Fruit fly (Drosophila melanogaster) whole organism, embryonic: Measurements from ENCODE around the gene CG8509.

Experiments used
- BEAF-32 ChIP-seq: fragments of 200-800 bp; sonication (Bioruptor generic); optimal IDR thresholded peaks from 3 replicates; lab custom pipeline; 2017; ENCODE audit warnings: missing biosample characterization, missing genetic modification characterization, mild to moderate bottlenecking, moderate library complexity, missing genetic modification reagents
- Bgb ChIP-seq: fragments of 200-800 bp; sonication (Bioruptor generic); IDR thresholded peaks from 2 replicates; pipeline ENCODE4 v1.3.6; 2022; ENCODE audit warnings: missing biosample characterization, missing genetic modification characterization; ENCODE audit not compliant: partially characterized antibody
- CG10431 ChIP-seq: fragments of 200-800 bp; sonication (Bioruptor generic); optimal IDR thresholded peaks from 3 replicates; lab custom pipeline; 2018; ENCODE audit warnings: missing biosample characterization, mild to moderate bottlenecking, missing genetic modification characterization
- CG10979 ChIP-seq: fragments of 200-800 bp; sonication (Bioruptor generic); optimal IDR thresholded peaks from 2 replicates; lab custom pipeline; 2018; ENCODE audit warnings: missing biosample characterization, mild to moderate bottlenecking, missing genetic modification characterization, moderate library complexity
- CG12659 ChIP-seq: fragments of 200-800 bp; sonication (Bioruptor generic); optimal IDR thresholded peaks from 3 replicates; lab custom pipeline; 2017; ENCODE audit warnings: mild to moderate bottlenecking, missing biosample characterization, missing genetic modification reagents, missing genetic modification characterization
- CG1603 ChIP-seq: fragments of 200-800 bp; sonication (Bioruptor generic); optimal IDR thresholded peaks from 2 replicates; lab custom pipeline; 2019; ENCODE audit warnings: missing biosample characterization, mild to moderate bottlenecking, missing genetic modification characterization, moderate library complexity
- CG2116 ChIP-seq: fragments of 200-800 bp; sonication (Bioruptor generic); optimal IDR thresholded peaks from 3 replicates; lab custom pipeline; 2018; ENCODE audit warnings: missing biosample characterization, mild to moderate bottlenecking, missing genetic modification characterization
- CG30020 ChIP-seq: fragments of 200-800 bp; optimal IDR thresholded peaks from 2 replicates; lab custom pipeline; 2019; ENCODE audit warnings: missing biosample characterization, mild to moderate bottlenecking, missing genetic modification characterization, moderate library complexity
- CG31441 ChIP-seq: fragments of 200-800 bp; sonication (Bioruptor generic); IDR thresholded peaks from 2 replicates; pipeline ENCODE4 v1.3.6; 2022; ENCODE audit warnings: missing biosample characterization, missing genetic modification characterization
- CG33213 ChIP-seq: fragments of 200-800 bp; sonication (Bioruptor generic); optimal IDR thresholded peaks from 3 replicates; lab custom pipeline; 2016; ENCODE audit warnings: missing biosample characterization, missing genetic modification characterization
- CG33557 ChIP-seq: fragments of 200-800 bp; sonication (Bioruptor generic); optimal IDR thresholded peaks from 2 replicates; lab custom pipeline; 2019; ENCODE audit warnings: missing biosample characterization, mild to moderate bottlenecking, missing genetic modification characterization, moderate library complexity
- CG34224 ChIP-seq: fragments of 200-800 bp; sonication (Bioruptor generic); IDR thresholded peaks from 3 replicates; pipeline ENCODE4 v1.3.6; 2022; ENCODE audit warnings: missing biosample characterization, missing genetic modification characterization; ENCODE audit not compliant: partially characterized antibody
- CG3838 ChIP-seq: fragments of 200-800 bp; sonication (Bioruptor generic); optimal IDR thresholded peaks from 3 replicates; lab custom pipeline; 2016; ENCODE audit warnings: missing biosample characterization, missing genetic modification characterization
- CG4282 ChIP-seq: fragments of 200-800 bp; sonication (Bioruptor generic); optimal IDR thresholded peaks from 2 replicates; lab custom pipeline; 2016; ENCODE audit warnings: missing biosample characterization, missing genetic modification characterization
- CG6175 ChIP-seq: fragments of 200-800 bp; sonication (Bioruptor generic); IDR thresholded peaks from 3 replicates; pipeline ENCODE4 v1.3.6; 2022; ENCODE audit warnings: missing biosample characterization, missing genetic modification characterization
- CG9797 ChIP-seq: fragments of 200-800 bp; sonication (Bioruptor generic); optimal IDR thresholded peaks from 3 replicates; lab custom pipeline; 2018; ENCODE audit warnings: missing biosample characterization, mild to moderate bottlenecking, missing genetic modification characterization
- D19A ChIP-seq: fragments of 200-800 bp; optimal IDR thresholded peaks from 3 replicates; lab custom pipeline; 2019; ENCODE audit warnings: missing biosample characterization, mild to moderate bottlenecking, missing genetic modification characterization, moderate library complexity
- Dp ChIP-seq: fragments of 200-800 bp; sonication (Bioruptor generic); optimal IDR thresholded peaks from 2 replicates; lab custom pipeline; 2018; ENCODE audit warnings: missing biosample characterization, mild to moderate bottlenecking, missing genetic modification characterization, moderate library complexity
- Meics ChIP-seq: fragments of 200-800 bp; sonication (Bioruptor generic); optimal IDR thresholded peaks from 2 replicates; lab custom pipeline; 2017; ENCODE audit warnings: missing biosample characterization, mild to moderate bottlenecking, missing genetic modification characterization
- Nf-YB ChIP-seq: fragments of 200-800 bp; sonication (Bioruptor generic); optimal IDR thresholded peaks from 3 replicates; lab custom pipeline; 2019; ENCODE audit warnings: missing biosample characterization, mild to moderate bottlenecking, missing genetic modification characterization, moderate library complexity
- Opbp ChIP-seq: fragments of 200-800 bp; sonication (Bioruptor generic); IDR thresholded peaks from 3 replicates; pipeline ENCODE4 v1.3.6; 2022; ENCODE audit warnings: missing biosample characterization, missing genetic modification characterization; ENCODE audit not compliant: partially characterized antibody
- Scr ChIP-seq: fragments of 200-800 bp; sonication (Bioruptor generic); IDR thresholded peaks from 2 replicates; pipeline ENCODE4 v1.3.6; 2022; ENCODE audit warnings: missing biosample characterization, missing genetic modification characterization; ENCODE audit not compliant: partially characterized antibody
- Six4 ChIP-seq: fragments of 200-800 bp; sonication (Bioruptor generic); optimal IDR thresholded peaks from 2 replicates; lab custom pipeline; 2016; ENCODE audit warnings: missing biosample characterization, missing genetic modification characterization
- Xrp1 ChIP-seq: fragments of 200-800 bp; sonication (Bioruptor generic); IDR thresholded peaks from 2 replicates; pipeline ENCODE4 v1.3.6; 2022; ENCODE audit warnings: missing biosample characterization, missing genetic modification characterization
- YL-1 ChIP-seq: fragments of 200-800 bp; sonication (Bioruptor generic); optimal IDR thresholded peaks from 3 replicates; lab custom pipeline; 2017; ENCODE audit warnings: missing biosample characterization, mild to moderate bottlenecking, missing genetic modification characterization
- ash1 ChIP-seq: fragments of 200-800 bp; sonication (Bioruptor generic); optimal IDR thresholded peaks from 2 replicates; lab custom pipeline; 2018; ENCODE audit warnings: missing biosample characterization, mild to moderate bottlenecking, missing genetic modification characterization
- az2 ChIP-seq: fragments of 200-800 bp; sonication (Bioruptor generic); optimal IDR thresholded peaks from 3 replicates; lab custom pipeline; 2016; ENCODE audit warnings: missing biosample characterization, missing genetic modification characterization
- bbx ChIP-seq: fragments of 200-800 bp; sonication (Bioruptor generic); IDR thresholded peaks from 2 replicates; pipeline ENCODE4 v1.3.6; 2022; ENCODE audit warnings: missing biosample characterization, missing genetic modification characterization; ENCODE audit not compliant: partially characterized antibody
- bsh ChIP-seq, 2 experiments: fragments of 200-800 bp; sonication (Bioruptor generic); optimal IDR thresholded peaks; 2 replicates each; lab custom pipeline; 2017 to 2018; ENCODE audit warnings: mild to moderate bottlenecking in 2 of 2, missing biosample characterization in 2 of 2, missing genetic modification characterization in 2 of 2, moderate library complexity in 1 of 2
- ci ChIP-seq: fragments of 200-800 bp; sonication (Bioruptor generic); IDR thresholded peaks from 3 replicates; pipeline ENCODE4 v1.3.6; 2022; ENCODE audit warnings: missing biosample characterization, missing genetic modification characterization
- cwo ChIP-seq: fragments of 200-800 bp; sonication (Bioruptor generic); optimal IDR thresholded peaks from 3 replicates; lab custom pipeline; 2017; ENCODE audit warnings: missing biosample characterization, missing genetic modification characterization, mild to moderate bottlenecking, moderate library complexity, missing genetic modification reagents
- disco-r ChIP-seq: fragments of 200-800 bp; sonication (Bioruptor generic); optimal IDR thresholded peaks from 2 replicates; lab custom pipeline; 2016; ENCODE audit warnings: missing biosample characterization, missing genetic modification characterization
- grau ChIP-seq: fragments of 200-800 bp; optimal IDR thresholded peaks from 3 replicates; lab custom pipeline; 2019; ENCODE audit warnings: missing biosample characterization, mild to moderate bottlenecking, missing genetic modification characterization, moderate library complexity
- ham ChIP-seq: fragments of 200-800 bp; sonication (Bioruptor generic); IDR thresholded peaks from 2 replicates; pipeline ENCODE4 v1.3.6; 2022; ENCODE audit warnings: missing biosample characterization, missing genetic modification characterization
- hkb ChIP-seq, 2 experiments: fragments of 200-800 bp in 1 of 2; fragments of >200 bp in 1 of 2; sonication (Bioruptor generic) in 1 of 2; IDR thresholded peaks in 1 of 2; optimal IDR thresholded peaks in 1 of 2; 2 replicates each; pipeline versions ENCODE4 v1.3.6 to Lab custom; 2017 to 2022; ENCODE audit warnings: missing biosample characterization in 1 of 2, missing genetic modification characterization in 1 of 2
- jing ChIP-seq: fragments of 200-800 bp; sonication (Bioruptor generic); optimal IDR thresholded peaks from 2 replicates; lab custom pipeline; 2018; ENCODE audit warnings: missing biosample characterization, mild to moderate bottlenecking, missing genetic modification characterization
- ken ChIP-seq: fragments of 200-800 bp; sonication (Bioruptor generic); IDR thresholded peaks from 3 replicates; pipeline ENCODE4 v1.3.6; 2022; ENCODE audit warnings: missing biosample characterization, missing genetic modification characterization
- mam ChIP-seq: fragments of 200-800 bp; sonication (Bioruptor generic); optimal IDR thresholded peaks from 3 replicates; lab custom pipeline; 2016; ENCODE audit warnings: missing biosample characterization, missing genetic modification characterization
- ssp ChIP-seq: fragments of 200-800 bp; sonication (Bioruptor generic); IDR thresholded peaks from 2 replicates; pipeline ENCODE4 v1.3.6; 2022; ENCODE audit warnings: missing biosample characterization, missing genetic modification characterization
- tll ChIP-seq, 2 experiments: fragments of 200-800 bp in 1 of 2; fragments of >200 bp in 1 of 2; sonication (Bioruptor generic) in 1 of 2; optimal IDR thresholded peaks; 2 replicates each; lab custom pipeline; 2017 to 2019; ENCODE audit warnings: missing biosample characterization in 2 of 2, missing genetic modification characterization in 2 of 2, mild to moderate bottlenecking in 1 of 2, moderate library complexity in 1 of 2
- vvl ChIP-seq: fragments of 200-800 bp; sonication (Bioruptor generic); IDR thresholded peaks from 2 replicates; pipeline ENCODE4 v1.3.6; 2022; ENCODE audit warnings: missing biosample characterization, missing genetic modification characterization
- zfh2 ChIP-seq: fragments of 200-800 bp; sonication (Bioruptor generic); optimal IDR thresholded peaks from 2 replicates; lab custom pipeline; 2016; ENCODE audit warnings: missing biosample characterization, missing genetic modification characterization

CG8509 gene

DNA sequence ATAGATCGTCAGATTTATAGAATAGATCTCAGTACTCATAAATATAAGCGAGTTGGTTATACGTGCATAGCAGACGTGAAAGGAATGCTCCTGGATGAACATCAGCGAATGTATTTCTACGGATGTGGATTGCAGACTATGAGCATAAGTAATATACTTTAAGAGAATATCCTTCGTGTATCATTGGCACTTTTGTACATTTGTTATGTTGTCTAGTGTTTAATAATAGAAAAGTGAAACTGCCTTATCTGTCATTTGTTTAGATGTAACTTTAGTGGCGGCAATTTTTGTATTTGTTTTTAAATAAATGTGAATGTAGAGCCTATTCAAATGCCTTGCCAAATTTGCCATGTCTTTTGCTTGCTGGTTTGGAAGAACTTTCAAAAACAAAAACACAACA, 36.7 kb upstream of the CG8509 start, which contains the start of gene CG43672:
Gene CG43672, plus strand, starts transcription at position 301 of the 400 bp plus-strand sequence.
- TF ChIP-seq CG34224 (GFP tag; lab: Robert Waterston, UW) (no peak), CG6175 (GFP tag; lab: Robert Waterston, UW) (no peak), disco-r (GFP tag; lab: Kevin White, UChicago) (no peak), bsh (GFP tag; optimal IDR thresholded peaks at IDR 0.05; lab: Kevin White, UChicago) (no peak), hkb (optimal IDR thresholded peaks at IDR 0.05; lab: Kevin White, UChicago) (no peak), hkb (GFP tag; IDR thresholded peaks at IDR 0.05; lab: Robert Waterston, UW) (no peak), grau (tag; lab: Kevin White, UChicago) (no peak), CG10979 (no peak), Bgb (GFP tag; lab: Robert Waterston, UW) (no peak), ham (GFP tag; lab: Robert Waterston, UW) (no peak), D19A (tag; lab: Kevin White, UChicago) (no peak), Xrp1 (GFP tag; lab: Robert Waterston, UW) (no peak), cwo (GFP tag; lab: Kevin White, UChicago) (no peak)
- TF ChIP-seq, all 482 proteins: peak for 0

DNA sequence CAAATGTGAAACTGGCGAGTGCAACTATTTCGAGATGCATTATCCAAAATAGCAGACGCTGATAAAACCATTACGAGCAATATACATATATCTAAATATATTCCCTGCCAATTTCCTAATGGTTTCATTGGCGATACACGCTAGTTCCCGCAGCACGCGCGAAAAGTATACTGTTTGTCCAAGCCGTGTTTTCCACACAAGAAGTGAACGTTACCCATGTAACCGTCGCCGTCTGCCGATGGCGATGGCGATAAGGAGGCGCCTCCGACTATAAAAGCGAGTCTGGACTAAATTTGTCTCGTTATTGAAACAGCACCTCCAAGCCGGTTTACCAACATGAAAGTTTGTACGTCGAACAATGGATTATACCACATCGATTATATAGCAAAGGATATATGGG, 30.5 kb upstream of the CG8509 start, which contains the start of gene CG43673:
Gene CG43673, plus strand, starts transcription at position 301 of the 400 bp plus-strand sequence.
- no peak for TF ChIP-seq Dp
- TF ChIP-seq CG3838 (GFP tag; lab: Kevin White, UChicago), result no peak

DNA sequence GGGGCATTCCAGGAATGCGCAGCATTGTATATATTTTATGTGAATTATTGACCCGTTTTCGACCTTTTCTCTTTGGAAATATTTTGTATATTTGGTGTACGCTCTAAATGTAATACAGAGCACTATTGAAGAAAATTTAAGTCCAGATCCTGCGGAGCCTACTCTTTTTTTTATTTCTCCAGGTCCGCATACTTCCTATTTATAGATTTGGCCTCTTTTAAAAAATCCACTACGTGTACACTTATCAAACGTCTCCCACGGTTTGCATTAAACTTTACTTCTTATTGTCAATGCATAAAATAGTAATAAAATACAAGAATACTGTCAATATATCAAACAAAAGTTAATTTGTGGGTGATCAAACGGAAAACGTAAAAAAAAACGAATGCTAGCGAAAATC, 25.7 kb upstream of the CG8509 start, which contains the start of gene Efhc1.1:
Gene Efhc1.1, minus strand, starts transcription at position 101 of the 400 bp plus-strand sequence.
- no peak for TF ChIP-seq jing (GFP tag; lab: Kevin White, UChicago)
- TF ChIP-seq ash1 (GFP tag; lab: Kevin White, UChicago), result no peak
- TF ChIP-seq CG10431 (GFP tag; lab: Kevin White, UChicago), result no peak
- TF ChIP-seq Meics (GFP tag; lab: Kevin White, UChicago), result no peak
- no peak for TF ChIP-seq CG33213 (GFP tag; lab: Kevin White, UChicago)
- TF ChIP-seq Nf-YB (GFP tag; lab: Kevin White, UChicago), result no peak

DNA sequence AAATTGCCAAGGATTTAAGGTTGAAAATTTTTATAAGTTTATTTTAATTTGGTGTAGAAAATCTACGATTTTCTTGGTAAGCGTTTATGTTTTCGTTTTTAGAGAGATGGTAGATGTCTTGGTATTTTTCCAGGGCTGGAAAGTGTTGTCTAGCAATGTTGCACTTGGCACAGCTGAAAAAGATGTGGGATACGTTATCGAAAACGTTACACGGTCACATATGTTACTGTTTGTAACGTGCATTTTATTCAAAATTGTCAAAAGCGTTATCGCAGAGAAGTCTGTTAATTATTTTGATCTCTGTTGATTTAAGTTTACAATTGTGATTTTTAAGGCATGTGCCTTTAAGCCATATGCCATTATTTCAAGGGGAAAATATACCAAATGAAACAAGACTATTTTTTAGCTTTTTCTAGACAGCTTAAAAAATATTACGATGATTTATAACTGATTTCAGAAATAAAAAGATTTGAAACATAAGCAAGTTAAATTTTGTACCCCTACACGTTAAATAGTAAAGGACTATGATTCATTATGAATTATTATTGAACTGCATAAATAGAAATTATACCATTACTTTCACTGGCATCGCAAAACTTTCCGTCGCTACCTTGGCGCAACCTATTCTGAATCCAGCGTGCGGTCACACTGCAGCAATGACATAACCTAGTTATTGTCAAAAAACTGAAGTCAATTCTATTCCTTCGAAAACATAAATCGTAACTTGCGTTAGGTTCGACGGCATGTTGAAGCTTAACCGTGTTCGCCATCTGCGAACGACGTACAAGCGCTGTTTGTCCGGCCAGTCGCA, 23.7 kb upstream of the CG8509 start, which contains the start of the genes Paf-AHalpha and mRpS30:
Gene Paf-AHalpha, minus strand, starts transcription at position 155 of the 811 bp plus-strand sequence.
Gene mRpS30, plus strand, starts transcription at position 619 of the 811 bp plus-strand sequence.
- peak; percentile 84 for TF ChIP-seq CG30020
- peak; percentile 60 for TF ChIP-seq CG9797 (GFP tag; lab: Kevin White, UChicago)
- TF ChIP-seq zfh2 (GFP tag; lab: Kevin White, UChicago), result peak; percentile 1
- TF ChIP-seq az2 (GFP tag; lab: Kevin White, UChicago), result no peak
- no peak for TF ChIP-seq ash1 (GFP tag; lab: Kevin White, UChicago)
- peak; percentile 18; the same call in 1 of the 3 replicates for TF ChIP-seq Opbp (GFP tag; lab: Robert Waterston, UW)
- TF ChIP-seq CG33557, result no peak
- TF ChIP-seq ci (GFP tag; lab: Robert Waterston, UW), result no peak
- peak; percentile 51 for TF ChIP-seq BEAF-32 (GFP tag; lab: Kevin White, UChicago)
- TF ChIP-seq CG1603 (tag; lab: Kevin White, UChicago), result peak; percentile 99
- TF ChIP-seq CG12659, result peak; percentile 23
- TF ChIP-seq bbx (GFP tag; lab: Robert Waterston, UW), result 0 out of 2 replicates have a peak, but pooled peaks have one; percentile 35
- no peak for TF ChIP-seq ssp (GFP tag; lab: Robert Waterston, UW)
- no peak for TF ChIP-seq CG31441 (GFP tag; lab: Robert Waterston, UW)
- TF ChIP-seq tll (GFP tag; optimal IDR thresholded peaks at IDR 0.05; lab: Kevin White, UChicago), result peak in 1 of 2 experiments; percentile 61
- no peak for TF ChIP-seq ken
- TF ChIP-seq YL-1 (GFP tag; lab: Kevin White, UChicago), result peak; percentile 52
- TF ChIP-seq Scr, result peak; percentile 14; the same call in 1 of the 2 replicates
- TF ChIP-seq mam (GFP tag; lab: Kevin White, UChicago), result peak; percentile 37
- TF ChIP-seq CG2116, result peak; percentile 98
- TF ChIP-seq vvl (GFP tag; lab: Robert Waterston, UW), result peak; percentile 25; the same call in 1 of the 2 replicates
- no peak for TF ChIP-seq CG4282
- no peak for TF ChIP-seq Six4 (GFP tag; lab: Kevin White, UChicago)
